Worm (Caenorhabditis elegans): ENCODE results near the gene dlc-5.

The dlc-5 gene

ce11 chrIV:6442016-6442618 lies 4.1 kb downstream of the dlc-5 start:
- TF ChIP-seq ztf-29 (GFP tag; IDR thresholded peaks at IDR 0.05), result no peak
- no peak for TF ChIP-seq T22C8.4 (GFP tag; IDR thresholded peaks at IDR 0.05)
- no peak for TF ChIP-seq klf-2 (GFP tag; conservative IDR thresholded peaks at IDR 0.05)
- TF ChIP-seq flt-1 (GFP tag; IDR thresholded peaks at IDR 0.05), result no peak
- TF ChIP-seq tab-1 (GFP tag; IDR thresholded peaks at IDR 0.05), result no peak
- no peak for TF ChIP-seq ref-1 (GFP tag; conservative IDR thresholded peaks at IDR 0.05)
- no peak for TF ChIP-seq med-1 (GFP tag; optimal IDR thresholded peaks at IDR 0.05; ENCODE audit: insufficient read depth)
- no peak for TF ChIP-seq ztf-23 (GFP tag; IDR thresholded peaks at IDR 0.05)
- no peak for TF ChIP-seq cog-1 (tag; optimal IDR thresholded peaks at IDR 0.05)

- TF ChIP-seq ztf-23 (GFP tag; IDR thresholded peaks at IDR 0.05) (no peak), flt-1 (GFP tag; IDR thresholded peaks at IDR 0.05) (no peak), cog-1 (tag; optimal IDR thresholded peaks at IDR 0.05) (no peak), med-1 (GFP tag; optimal IDR thresholded peaks at IDR 0.05; ENCODE audit: insufficient read depth) (no peak), T22C8.4 (GFP tag; IDR thresholded peaks at IDR 0.05) (no peak), ztf-29 (GFP tag; IDR thresholded peaks at IDR 0.05) (no peak), tab-1 (GFP tag; IDR thresholded peaks at IDR 0.05) (no peak), klf-2 (GFP tag; conservative IDR thresholded peaks at IDR 0.05) (no peak), ref-1 (GFP tag; conservative IDR thresholded peaks at IDR 0.05) (no peak)
Measured at ce11 chrIV:6443018-6443417, 5.0 kb downstream of the dlc-5 start.

- TF ChIP-seq ztf-29 (GFP tag; IDR thresholded peaks at IDR 0.05), result no peak
- no peak for TF ChIP-seq cog-1 (tag; optimal IDR thresholded peaks at IDR 0.05)
- no peak for TF ChIP-seq med-1 (GFP tag; optimal IDR thresholded peaks at IDR 0.05; ENCODE audit: insufficient read depth)
- no peak for TF ChIP-seq klf-2 (GFP tag; conservative IDR thresholded peaks at IDR 0.05)
- TF ChIP-seq tab-1 (GFP tag; IDR thresholded peaks at IDR 0.05), result no peak
- TF ChIP-seq T22C8.4 (GFP tag; IDR thresholded peaks at IDR 0.05), result no peak
- TF ChIP-seq flt-1 (GFP tag; IDR thresholded peaks at IDR 0.05), result no peak
- no peak for TF ChIP-seq ref-1 (GFP tag; conservative IDR thresholded peaks at IDR 0.05)
- TF ChIP-seq ztf-23 (GFP tag; IDR thresholded peaks at IDR 0.05), result no peak
Measured at ce11 chrIV:6457472-6457871, 19.5 kb downstream of the dlc-5 start, which contains the start of gene lgc-10. TSS of gene lgc-10 (minus strand) at chrIV:6457572.

ce11 chrIV:6460596-6460995 lies 22.6 kb downstream of the dlc-5 start:
- TF ChIP-seq ztf-23 (GFP tag; IDR thresholded peaks at IDR 0.05), result no peak
- TF ChIP-seq T22C8.4 (GFP tag; IDR thresholded peaks at IDR 0.05), result no peak
- no peak for TF ChIP-seq ref-1 (GFP tag; conservative IDR thresholded peaks at IDR 0.05)
- TF ChIP-seq ztf-29 (GFP tag; IDR thresholded peaks at IDR 0.05), result no peak
- TF ChIP-seq flt-1 (GFP tag; IDR thresholded peaks at IDR 0.05), result no peak
- TF ChIP-seq tab-1 (GFP tag; IDR thresholded peaks at IDR 0.05), result no peak
- TF ChIP-seq med-1 (GFP tag; optimal IDR thresholded peaks at IDR 0.05; ENCODE audit: insufficient read depth), result no peak
- TF ChIP-seq cog-1 (tag; optimal IDR thresholded peaks at IDR 0.05), result no peak
- no peak for TF ChIP-seq klf-2 (GFP tag; conservative IDR thresholded peaks at IDR 0.05)

ce11 chrIV:6464005-6464404 lies 26.0 kb downstream of the dlc-5 start, which contains the start of gene acr-25:
TSS of gene acr-25 (plus strand) at chrIV:6464305.
- TF ChIP-seq ref-1 (GFP tag; conservative IDR thresholded peaks at IDR 0.05), result no peak
- no peak for TF ChIP-seq cog-1 (tag; optimal IDR thresholded peaks at IDR 0.05)
- TF ChIP-seq tab-1 (GFP tag; IDR thresholded peaks at IDR 0.05), result no peak
- no peak for TF ChIP-seq med-1 (GFP tag; optimal IDR thresholded peaks at IDR 0.05; ENCODE audit: insufficient read depth)
- no peak for TF ChIP-seq klf-2 (GFP tag; conservative IDR thresholded peaks at IDR 0.05)
- TF ChIP-seq T22C8.4 (GFP tag; IDR thresholded peaks at IDR 0.05), result no peak

ce11 chrIV:6471216-6471615 lies 33.2 kb downstream of the dlc-5 start, which contains the start of gene tmed-13:
TSS of gene tmed-13 (minus strand) at chrIV:6471384.
- no peak for TF ChIP-seq klf-2 (GFP tag; conservative IDR thresholded peaks at IDR 0.05)
- TF ChIP-seq ref-1 (GFP tag; conservative IDR thresholded peaks at IDR 0.05), result no peak
- no peak for TF ChIP-seq ztf-23 (GFP tag; IDR thresholded peaks at IDR 0.05)
- TF ChIP-seq med-1 (GFP tag; optimal IDR thresholded peaks at IDR 0.05; ENCODE audit: insufficient read depth), result no peak
- TF ChIP-seq T22C8.4 (GFP tag; IDR thresholded peaks at IDR 0.05), result no peak
- no peak for TF ChIP-seq ztf-29 (GFP tag; IDR thresholded peaks at IDR 0.05)
- TF ChIP-seq tab-1 (GFP tag; IDR thresholded peaks at IDR 0.05), result no peak
- TF ChIP-seq cog-1 (tag; optimal IDR thresholded peaks at IDR 0.05), result no peak
- TF ChIP-seq flt-1 (GFP tag; IDR thresholded peaks at IDR 0.05), result no peak

ce11 chrIV:6473140-6473539 lies 35.1 kb downstream of the dlc-5 start, which contains the start of gene Y73B6BL.27:
TSS of gene Y73B6BL.27 (minus strand) at chrIV:6473240.
- TF ChIP-seq ztf-29 (GFP tag; IDR thresholded peaks at IDR 0.05) (no peak), flt-1 (GFP tag; IDR thresholded peaks at IDR 0.05) (no peak), T22C8.4 (GFP tag; IDR thresholded peaks at IDR 0.05) (no peak), cog-1 (tag; optimal IDR thresholded peaks at IDR 0.05) (no peak), ztf-23 (GFP tag; IDR thresholded peaks at IDR 0.05) (no peak), tab-1 (GFP tag; IDR thresholded peaks at IDR 0.05) (no peak), med-1 (GFP tag; optimal IDR thresholded peaks at IDR 0.05; ENCODE audit: insufficient read depth) (no peak), ref-1 (GFP tag; conservative IDR thresholded peaks at IDR 0.05) (no peak), klf-2 (GFP tag; conservative IDR thresholded peaks at IDR 0.05) (no peak)

ce11 chrIV:6474751-6475150 lies 36.7 kb downstream of the dlc-5 start:
- TF ChIP-seq flt-1 (GFP tag; IDR thresholded peaks at IDR 0.05) (0 out of 2 replicates have a peak, but pooled peaks have one; percentile 22), tab-1 (GFP tag; IDR thresholded peaks at IDR 0.05) (no peak), klf-2 (GFP tag; conservative IDR thresholded peaks at IDR 0.05) (no peak), ztf-23 (GFP tag; IDR thresholded peaks at IDR 0.05) (no peak), T22C8.4 (GFP tag; IDR thresholded peaks at IDR 0.05) (no peak), med-1 (GFP tag; optimal IDR thresholded peaks at IDR 0.05; ENCODE audit: insufficient read depth) (no peak), ztf-29 (GFP tag; IDR thresholded peaks at IDR 0.05) (no peak), cog-1 (tag; optimal IDR thresholded peaks at IDR 0.05) (peak; percentile 66), ref-1 (GFP tag; conservative IDR thresholded peaks at IDR 0.05) (no peak)

- TF ChIP-seq med-1 (GFP tag; optimal IDR thresholded peaks at IDR 0.05; ENCODE audit: insufficient read depth) (no peak), tab-1 (GFP tag; IDR thresholded peaks at IDR 0.05) (no peak), cog-1 (tag; optimal IDR thresholded peaks at IDR 0.05) (no peak), flt-1 (GFP tag; IDR thresholded peaks at IDR 0.05) (no peak), ztf-29 (GFP tag; IDR thresholded peaks at IDR 0.05) (no peak), ztf-23 (GFP tag; IDR thresholded peaks at IDR 0.05) (no peak), T22C8.4 (GFP tag; IDR thresholded peaks at IDR 0.05) (no peak), ref-1 (GFP tag; conservative IDR thresholded peaks at IDR 0.05) (no peak), klf-2 (GFP tag; conservative IDR thresholded peaks at IDR 0.05) (no peak)
Measured at ce11 chrIV:6480221-6480620, 42.2 kb downstream of the dlc-5 start, which contains the start of gene tyr-6. TSS of gene tyr-6 (plus strand) at chrIV:6480521.

Data from whole organism, midembryonic.